Fruit fly (Drosophila melanogaster): ENCODE measurements around the gene bowl.

Gene bowl

dm6 chr2L:3787028-3787427, 15.5 kb downstream of the bowl start, which contains the start of gene bark (continued):
- TF ChIP-seq CG15269 (tag; optimal IDR thresholded peaks at IDR 0.05) (peak; percentile 13), CG13287 (GFP tag; IDR thresholded peaks at IDR 0.05; ENCODE audit: partially characterized antibody) (peak; percentile 54), Bgb (GFP tag; IDR thresholded peaks at IDR 0.05; ENCODE audit: partially characterized antibody) (peak; percentile 38; the same call in 1 of the 2 replicates), CG34224 (GFP tag; IDR thresholded peaks at IDR 0.05; ENCODE audit: partially characterized antibody) (peak; percentile 48; the same call in 2 of the 3 replicates), Xrp1 (GFP tag; IDR thresholded peaks at IDR 0.05) (peak; percentile 26; the same call in 1 of the 2 replicates), Doc3 (GFP tag; IDR thresholded peaks at IDR 0.05; ENCODE audit: partially characterized antibody) (no peak), dati (GFP tag; IDR thresholded peaks at IDR 0.05) (no peak), otp (GFP tag; IDR thresholded peaks at IDR 0.05) (peak; percentile 20; the same call in 1 of the 3 replicates), sob (GFP tag; IDR thresholded peaks at IDR 0.05) (peak; percentile 49), salm (tag; optimal IDR thresholded peaks at IDR 0.05) (peak; percentile 32), NFAT (GFP tag; IDR thresholded peaks at IDR 0.05) (peak; percentile 34; the same call in 1 of the 2 replicates), cg (GFP tag; optimal IDR thresholded peaks at IDR 0.05) (peak; percentile 72), CG16863 (GFP tag; optimal IDR thresholded peaks at IDR 0.05) (no peak), CrebB (tag; optimal IDR thresholded peaks at IDR 0.05) (peak; percentile 19), sr (GFP tag; IDR thresholded peaks at IDR 0.05) (no peak), slbo (GFP tag; IDR thresholded peaks at IDR 0.05) (0 out of 2 replicates have a peak, but pooled peaks have one; percentile 4), Eip74EF (GFP tag; optimal IDR thresholded peaks at IDR 0.05) (peak in 1 of 2 experiments; percentile 0), CG2129 (GFP tag; IDR thresholded peaks at IDR 0.05; ENCODE audit: partially characterized antibody) (no peak), CG3995 (GFP tag; optimal IDR thresholded peaks at IDR 0.05) (no peak), CG34376 (GFP tag; optimal IDR thresholded peaks at IDR 0.05) (peak; percentile 52), so (GFP tag; IDR thresholded peaks at IDR 0.05) (peak; percentile 20; the same call in 1 of the 3 replicates), CG8765 (GFP tag; IDR thresholded peaks at IDR 0.05) (no peak), dimm (GFP tag; IDR thresholded peaks at IDR 0.05) (no peak), CG6791 (GFP tag; IDR thresholded peaks at IDR 0.05; ENCODE audit: partially characterized antibody) (peak; percentile 40; the same call in 1 of the 3 replicates), stc (GFP tag; IDR thresholded peaks at IDR 0.05) (no peak; the same call in 1 of the 2 replicates), hkb (optimal IDR thresholded peaks at IDR 0.05) (no peak), hkb (GFP tag; IDR thresholded peaks at IDR 0.05) (peak; percentile 42; the same call in 1 of the 2 replicates), cad (GFP tag; optimal IDR thresholded peaks at IDR 0.05) (no peak), z (GFP tag; IDR thresholded peaks at IDR 0.05) (peak; percentile 60; the same call in 1 of the 3 replicates), her (GFP tag; optimal IDR thresholded peaks at IDR 0.05) (peak; percentile 13)

dm6 chr2L:3788150-3788549, 16.6 kb downstream of the bowl start:
- peak; percentile 0 for TF ChIP-seq sd (tag; optimal IDR thresholded peaks at IDR 0.05)
- no peak for TF ChIP-seq CG3163 (GFP tag; optimal IDR thresholded peaks at IDR 0.05)
- TF ChIP-seq CG3726 (GFP tag; IDR thresholded peaks at IDR 0.05): no peak

DNA sequence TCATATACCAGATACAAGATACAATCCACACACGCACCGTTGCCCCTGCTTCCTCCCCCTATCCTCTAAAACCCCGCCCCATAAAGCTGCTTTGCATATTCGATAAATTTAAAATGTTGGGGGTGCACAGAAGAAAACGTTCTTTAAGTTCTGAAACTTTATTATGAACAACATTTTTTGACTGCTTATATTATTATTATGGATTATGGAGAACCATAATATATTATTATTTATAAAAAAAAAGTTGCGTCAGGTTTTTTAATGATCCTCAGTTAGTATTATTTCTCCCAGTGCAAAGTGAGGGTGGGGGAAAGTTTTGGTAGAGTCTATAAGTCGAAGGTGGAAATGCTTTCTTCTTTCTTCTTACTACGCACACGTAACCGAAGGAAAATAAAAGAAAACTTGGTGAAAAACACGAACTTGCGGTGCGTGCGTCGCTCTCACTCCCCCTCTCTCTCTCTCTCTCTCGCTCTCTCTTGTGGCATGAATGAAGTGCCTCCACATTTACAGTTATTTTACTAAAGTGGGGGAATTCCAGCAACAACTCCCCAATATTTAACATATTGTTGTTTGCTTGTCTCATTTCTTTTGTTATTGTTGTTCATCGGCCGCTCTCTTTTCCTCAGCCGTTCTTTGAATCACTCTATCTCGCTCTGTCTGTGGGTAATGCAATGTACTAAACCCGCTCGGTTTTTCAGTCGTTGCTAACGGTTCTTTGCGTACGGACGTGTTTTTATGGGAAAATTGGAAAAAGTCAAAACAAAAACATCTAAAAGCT, 18.0 kb downstream of the bowl start:
- TF ChIP-seq CG12744 (GFP tag; optimal IDR thresholded peaks at IDR 0.05) (no peak), toy (GFP tag; IDR thresholded peaks at IDR 0.05) (no peak), tio (GFP tag; optimal IDR thresholded peaks at IDR 0.05) (peak; percentile 66), CG5953 (GFP tag; IDR thresholded peaks at IDR 0.05) (peak; percentile 68), CG32767 (GFP tag; IDR thresholded peaks at IDR 0.05) (peak; percentile 78), croc (GFP tag; conservative IDR thresholded peaks at IDR 0.05) (peak; percentile 88), CG7372 (GFP tag; IDR thresholded peaks at IDR 0.05) (0 out of 2 replicates have a peak, but pooled peaks have one; percentile 59), CG11560 (tag; IDR thresholded peaks at IDR 0.05) (peak; percentile 52; the same call in 1 of the 3 replicates), YL-1 (GFP tag; optimal IDR thresholded peaks at IDR 0.05) (peak; percentile 5), CG32772 (GFP tag; IDR thresholded peaks at IDR 0.05) (peak; percentile 88), CG3163 (GFP tag; optimal IDR thresholded peaks at IDR 0.05) (no peak), CG30431 (GFP tag; optimal IDR thresholded peaks at IDR 0.05) (peak; percentile 46), hkb (optimal IDR thresholded peaks at IDR 0.05) (no peak), hkb (GFP tag; IDR thresholded peaks at IDR 0.05) (peak; percentile 89), Gsc (GFP tag; IDR thresholded peaks at IDR 0.05) (no peak; the same call in 1 of the 2 replicates), CG6683 (GFP tag; optimal IDR thresholded peaks at IDR 0.05) (peak; percentile 29), nom (GFP tag; optimal IDR thresholded peaks at IDR 0.05) (no peak), CG9817 (tag; optimal IDR thresholded peaks at IDR 0.05) (peak; percentile 39)

Measured in whole organism, embryonic.